Worm (Caenorhabditis elegans): ENCODE measurements around the gene C49F5.13.

C49F5.13 gene

ce11 chrX:11925243-11925642 is 36.0 kb upstream of the C49F5.13 start:
- TF ChIP-seq sma-9 (GFP tag; optimal IDR thresholded peaks at IDR 0.05) (peak; percentile 52), sma-9 (tag; optimal IDR thresholded peaks at IDR 0.05) (no peak), Y55F3AM.14 (GFP tag; optimal IDR thresholded peaks at IDR 0.05) (no peak), ZK546.5 (tag; optimal IDR thresholded peaks at IDR 0.05) (no peak), fos-1 (tag; optimal IDR thresholded peaks at IDR 0.05) (peak; percentile 48), ama-1 (optimal IDR thresholded peaks at IDR 0.05) (no peak), ztf-1 (GFP tag; conservative IDR thresholded peaks at IDR 0.05) (no peak)

ce11 chrX:11927585-11927984 is 33.6 kb upstream of the C49F5.13 start, which contains the start of gene F55G7.4:
F55G7.4 (plus strand) TSS chrX:11927885.
- TF ChIP-seq fos-1 (tag; optimal IDR thresholded peaks at IDR 0.05): no peak
- no peak for TF ChIP-seq peb-1 (tag; optimal IDR thresholded peaks at IDR 0.05)
- no peak for TF ChIP-seq snpc-4 (tag; optimal IDR thresholded peaks at IDR 0.05)
- no peak for TF ChIP-seq mdl-1 (tag; optimal IDR thresholded peaks at IDR 0.05)
- TF ChIP-seq ama-1 (optimal IDR thresholded peaks at IDR 0.05): no peak

ce11 chrX:11931559-11931958 is 29.6 kb upstream of the C49F5.13 start, which contains the start of gene dot-1.4:
dot-1.4 (minus strand) TSS chrX:11931659.
- no peak for TF ChIP-seq lsy-2 (tag; optimal IDR thresholded peaks at IDR 0.05)
- TF ChIP-seq skn-1 (tag; optimal IDR thresholded peaks at IDR 0.05): no peak
- no peak for TF ChIP-seq alr-1 (tag; optimal IDR thresholded peaks at IDR 0.05)
- no peak for TF ChIP-seq ztf-1 (GFP tag; conservative IDR thresholded peaks at IDR 0.05)
- TF ChIP-seq unc-39 (tag; optimal IDR thresholded peaks at IDR 0.05): no peak

DNA sequence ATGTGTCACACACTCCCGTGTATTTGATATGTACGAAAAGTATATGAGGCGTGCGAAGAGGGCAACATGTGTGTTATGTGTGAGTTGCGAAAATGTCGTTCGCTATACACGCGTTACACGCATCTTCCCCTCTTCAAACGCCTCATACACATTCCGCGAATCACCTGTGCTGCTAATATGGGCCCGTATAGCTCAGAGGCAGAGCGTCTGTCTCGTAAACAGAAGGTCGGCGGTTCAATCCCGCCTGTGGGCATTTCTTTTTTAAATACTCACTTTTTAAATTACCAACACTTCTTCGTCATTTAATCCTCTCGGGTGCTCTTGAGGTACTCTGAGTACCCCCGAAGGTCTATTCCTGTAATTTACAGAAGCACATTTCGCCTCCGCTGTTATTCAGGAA is 27.7 kb upstream of the C49F5.13 start:
- TF ChIP-seq peb-1 (tag; optimal IDR thresholded peaks at IDR 0.05) (no peak), unc-39 (tag; optimal IDR thresholded peaks at IDR 0.05) (no peak), unc-62 (GFP tag; optimal IDR thresholded peaks at IDR 0.05) (no peak), nhr-129 (tag; optimal IDR thresholded peaks at IDR 0.05) (no peak), sem-4 (tag; optimal IDR thresholded peaks at IDR 0.05) (no peak), nhr-77 (tag; optimal IDR thresholded peaks at IDR 0.05) (no peak), ztf-11 (tag; optimal IDR thresholded peaks at IDR 0.05) (no peak), mab-5 (tag; optimal IDR thresholded peaks at IDR 0.05) (no peak)

- no peak for TF ChIP-seq elt-3 (tag; optimal IDR thresholded peaks at IDR 0.05)
- peak; percentile 60 for TF ChIP-seq sma-9 (GFP tag; optimal IDR thresholded peaks at IDR 0.05)
- no peak for TF ChIP-seq sma-9 (tag; optimal IDR thresholded peaks at IDR 0.05)
- TF ChIP-seq nhr-77 (tag; optimal IDR thresholded peaks at IDR 0.05): no peak
- peak; percentile 36 for TF ChIP-seq nhr-21 (tag; optimal IDR thresholded peaks at IDR 0.05)
- peak; percentile 30 for TF ChIP-seq F13H6.1 (tag; optimal IDR thresholded peaks at IDR 0.05)
- no peak for TF ChIP-seq blmp-1 (tag; optimal IDR thresholded peaks at IDR 0.05; ENCODE audit: insufficient read depth)
- no peak for TF ChIP-seq peb-1 (tag; optimal IDR thresholded peaks at IDR 0.05)
- TF ChIP-seq ceh-82 (tag; optimal IDR thresholded peaks at IDR 0.05): no peak
- no peak for TF ChIP-seq R02D3.7 (tag; optimal IDR thresholded peaks at IDR 0.05)
- no peak for TF ChIP-seq snpc-4 (tag; optimal IDR thresholded peaks at IDR 0.05)
- no peak for TF ChIP-seq unc-62 (GFP tag; optimal IDR thresholded peaks at IDR 0.05)
- no peak for TF ChIP-seq lin-39 (tag; optimal IDR thresholded peaks at IDR 0.05)
- TF ChIP-seq nhr-10 (tag; optimal IDR thresholded peaks at IDR 0.05): no peak
- TF ChIP-seq fos-1 (tag; optimal IDR thresholded peaks at IDR 0.05): peak; percentile 21
- TF ChIP-seq C34F6.9 (tag; optimal IDR thresholded peaks at IDR 0.05): peak; percentile 7
- no peak for TF ChIP-seq ztf-4 (tag; optimal IDR thresholded peaks at IDR 0.05)
- TF ChIP-seq dmd-4 (tag; optimal IDR thresholded peaks at IDR 0.05): no peak
- TF ChIP-seq lin-13 (GFP tag; optimal IDR thresholded peaks at IDR 0.05): peak; percentile 53
- peak in 1 of 2 experiments; percentile 24 for TF ChIP-seq lsy-2 (tag; optimal IDR thresholded peaks at IDR 0.05)
- TF ChIP-seq sma-3 (GFP tag; optimal IDR thresholded peaks at IDR 0.05): peak; percentile 36
- peak; percentile 20 for TF ChIP-seq egl-27 (tag; optimal IDR thresholded peaks at IDR 0.05)
- peak; percentile 58 for TF ChIP-seq nhr-129 (tag; optimal IDR thresholded peaks at IDR 0.05)
- no peak for TF ChIP-seq nhr-23 (tag; optimal IDR thresholded peaks at IDR 0.05)
- TF ChIP-seq ZK546.5 (tag; optimal IDR thresholded peaks at IDR 0.05): no peak
- peak; percentile 26 for TF ChIP-seq crh-2 (tag; optimal IDR thresholded peaks at IDR 0.05)
- TF ChIP-seq ztf-11 (tag; optimal IDR thresholded peaks at IDR 0.05): no peak
- no peak for TF ChIP-seq sem-4 (tag; optimal IDR thresholded peaks at IDR 0.05)
- TF ChIP-seq nhr-6 (tag; optimal IDR thresholded peaks at IDR 0.05): no peak
- peak; percentile 43 for TF ChIP-seq lin-11 (tag; optimal IDR thresholded peaks at IDR 0.05)
- no peak for TF ChIP-seq mab-5 (tag; optimal IDR thresholded peaks at IDR 0.05)
- TF ChIP-seq unc-39 (tag; optimal IDR thresholded peaks at IDR 0.05): no peak
- no peak for TF ChIP-seq gmeb-1 (tag; optimal IDR thresholded peaks at IDR 0.05)
- TF ChIP-seq nhr-12 (tag; optimal IDR thresholded peaks at IDR 0.05): no peak
- no peak for TF ChIP-seq ceh-16 (tag; optimal IDR thresholded peaks at IDR 0.05)
- no peak for TF ChIP-seq nhr-237 (tag; optimal IDR thresholded peaks at IDR 0.05)
- no peak for TF ChIP-seq ztf-1 (GFP tag; conservative IDR thresholded peaks at IDR 0.05)
- TF ChIP-seq elt-1 (tag; optimal IDR thresholded peaks at IDR 0.05): no peak
- no peak for TF ChIP-seq mbf-1 (tag; optimal IDR thresholded peaks at IDR 0.05)
- TF ChIP-seq skn-1 (tag; optimal IDR thresholded peaks at IDR 0.05): no peak
- TF ChIP-seq zag-1 (tag; optimal IDR thresholded peaks at IDR 0.05): peak; percentile 27
These were observed 26.3 kb upstream of the C49F5.13 start for ce11 chrX:11934933-11935332.
